Worm (Caenorhabditis elegans) whole organism, L2 larva: Measurements from ENCODE around the gene fezf-1.
"Not testable (repeated sequence)": the region's sequence is repeated elsewhere in the genome, so short reads cannot be mapped to it uniquely, and the experiment has no call there.

ENCODE experiments used
- C34F6.9 ChIP-seq: fragments of 150-350 bp; optimal IDR thresholded peaks from 2 replicates; lab custom pipeline; 2014; ENCODE audit warnings: missing biosample characterization, missing genetic modification characterization
- F13H6.1 ChIP-seq: sonication (generic microtip); optimal IDR thresholded peaks from 2 replicates; lab custom pipeline; 2016; ENCODE audit warnings: missing genetic modification characterization, missing compliant biosample characterization
- R02D3.7 ChIP-seq: fragments of 150-350 bp; optimal IDR thresholded peaks from 2 replicates; lab custom pipeline; 2014; ENCODE audit warnings: missing biosample characterization, missing genetic modification characterization
- Y55F3AM.14 ChIP-seq: fragments of 200-800 bp; sonication (Bioruptor generic); optimal IDR thresholded peaks from 2 replicates; lab custom pipeline; 2018; ENCODE audit warnings: mild to moderate bottlenecking, missing genetic modification characterization, missing compliant biosample characterization
- aly-2 ChIP-seq: fragments of 150-350 bp; optimal IDR thresholded peaks from 2 replicates; lab custom pipeline; 2014; ENCODE audit warnings: missing biosample characterization, missing genetic modification characterization
- blmp-1 ChIP-seq: sonication (generic microtip); optimal IDR thresholded peaks from 2 replicates; lab custom pipeline; 2017; ENCODE audit warnings: missing genetic modification characterization, mild to moderate bottlenecking, missing compliant biosample characterization, antibody characterized with exemption, moderate library complexity; ENCODE audit not compliant: insufficient read depth
- dmd-4 ChIP-seq: sonication (generic microtip); optimal IDR thresholded peaks from 2 replicates; lab custom pipeline; 2017; ENCODE audit warnings: missing biosample characterization, missing genetic modification characterization
- egl-27 ChIP-seq: sonication (generic microtip); optimal IDR thresholded peaks from 3 replicates; lab custom pipeline; 2017; ENCODE audit warnings: missing biosample characterization, missing genetic modification reagents, missing genetic modification characterization
- gmeb-1 ChIP-seq: fragments of 150-350 bp; optimal IDR thresholded peaks from 2 replicates; lab custom pipeline; 2014; ENCODE audit warnings: missing biosample characterization, missing genetic modification characterization
- lin-11 ChIP-seq: fragments of 150-350 bp; sonication (generic microtip); optimal IDR thresholded peaks from 2 replicates; lab custom pipeline; 2014; ENCODE audit warnings: missing biosample characterization, missing genetic modification characterization, inconsistent platforms, mixed read lengths
- lin-13 ChIP-seq: fragments of 150-350 bp; optimal IDR thresholded peaks from 2 replicates; lab custom pipeline; 2014; ENCODE audit warnings: missing biosample characterization, missing genetic modification reagents, missing genetic modification characterization
- lin-39 ChIP-seq: fragments of 150-350 bp; optimal IDR thresholded peaks from 2 replicates; lab custom pipeline; 2014; ENCODE audit warnings: missing biosample characterization, missing genetic modification reagents, missing genetic modification characterization
- mab-5 ChIP-seq: fragments of 150-350 bp; optimal IDR thresholded peaks from 2 replicates; lab custom pipeline; 2014; ENCODE audit warnings: missing biosample characterization, missing genetic modification characterization
- mdl-1 ChIP-seq, 2 experiments: fragments of 150-350 bp in 1 of 2; sonication (generic microtip) in 1 of 2; optimal IDR thresholded peaks; 2 replicates each; lab custom pipeline; 2017; ENCODE audit warnings: missing biosample characterization in 2 of 2, missing genetic modification characterization in 2 of 2
- nhr-10 ChIP-seq: sonication (generic microtip); optimal IDR thresholded peaks from 2 replicates; lab custom pipeline; 2017; ENCODE audit warnings: missing biosample characterization, missing genetic modification characterization
- nhr-12 ChIP-seq: fragments of 150-350 bp; optimal IDR thresholded peaks from 2 replicates; lab custom pipeline; 2014; ENCODE audit warnings: missing biosample characterization, missing genetic modification characterization
- nhr-237 ChIP-seq: fragments of 150-350 bp; optimal IDR thresholded peaks from 2 replicates; lab custom pipeline; 2014; ENCODE audit warnings: missing biosample characterization, missing genetic modification characterization
- nhr-25 ChIP-seq: fragments of 150-350 bp; sonication (generic microtip); optimal IDR thresholded peaks from 3 replicates; lab custom pipeline; 2014; ENCODE audit warnings: missing biosample characterization, missing genetic modification characterization
- nhr-6 ChIP-seq: fragments of 150-350 bp; optimal IDR thresholded peaks from 2 replicates; lab custom pipeline; 2014; ENCODE audit warnings: missing biosample characterization, missing genetic modification characterization
- peb-1 ChIP-seq: fragments of 150-350 bp; optimal IDR thresholded peaks from 2 replicates; lab custom pipeline; 2014; ENCODE audit warnings: missing biosample characterization, missing genetic modification characterization
- sem-4 ChIP-seq: fragments of 150-350 bp; optimal IDR thresholded peaks from 2 replicates; lab custom pipeline; 2014; ENCODE audit warnings: missing biosample characterization, missing genetic modification reagents, missing genetic modification characterization
- sma-3 ChIP-seq: sonication (generic microtip); optimal IDR thresholded peaks from 2 replicates; lab custom pipeline; 2016; ENCODE audit warnings: missing genetic modification reagents, missing genetic modification characterization, missing compliant biosample characterization
- sma-9 ChIP-seq, 2 experiments: fragments of 150-350 bp in 1 of 2; sonication (generic microtip) in 1 of 2; optimal IDR thresholded peaks; 2 replicates each; lab custom pipeline; 2014 to 2016; ENCODE audit warnings: missing genetic modification characterization in 2 of 2, mild to moderate bottlenecking in 1 of 2, missing biosample characterization in 1 of 2, missing compliant biosample characterization in 1 of 2, missing genetic modification reagents in 1 of 2, moderate library complexity in 1 of 2
- snpc-4 ChIP-seq: fragments of 150-350 bp; optimal IDR thresholded peaks from 2 replicates; lab custom pipeline; 2014; ENCODE audit warnings: missing biosample characterization, missing genetic modification characterization
- unc-39 ChIP-seq: fragments of 150-350 bp; optimal IDR thresholded peaks from 2 replicates; lab custom pipeline; 2014; ENCODE audit warnings: missing biosample characterization, missing genetic modification characterization
- unc-55 ChIP-seq: fragments of 150-350 bp; sonication (generic microtip); optimal IDR thresholded peaks from 3 replicates; lab custom pipeline; 2014; ENCODE audit warnings: missing biosample characterization, missing genetic modification reagents, missing genetic modification characterization
- unc-62 ChIP-seq: fragments of 150-350 bp; optimal IDR thresholded peaks from 2 replicates; lab custom pipeline; 2014; ENCODE audit warnings: missing biosample characterization, missing genetic modification reagents, missing genetic modification characterization
- zag-1 ChIP-seq: fragments of 150-350 bp; optimal IDR thresholded peaks from 2 replicates; lab custom pipeline; 2014; ENCODE audit warnings: missing biosample characterization, missing genetic modification characterization
- ztf-4 ChIP-seq: fragments of 150-350 bp; optimal IDR thresholded peaks from 2 replicates; lab custom pipeline; 2014; ENCODE audit warnings: missing biosample characterization, missing genetic modification characterization

The fezf-1 gene

DNA sequence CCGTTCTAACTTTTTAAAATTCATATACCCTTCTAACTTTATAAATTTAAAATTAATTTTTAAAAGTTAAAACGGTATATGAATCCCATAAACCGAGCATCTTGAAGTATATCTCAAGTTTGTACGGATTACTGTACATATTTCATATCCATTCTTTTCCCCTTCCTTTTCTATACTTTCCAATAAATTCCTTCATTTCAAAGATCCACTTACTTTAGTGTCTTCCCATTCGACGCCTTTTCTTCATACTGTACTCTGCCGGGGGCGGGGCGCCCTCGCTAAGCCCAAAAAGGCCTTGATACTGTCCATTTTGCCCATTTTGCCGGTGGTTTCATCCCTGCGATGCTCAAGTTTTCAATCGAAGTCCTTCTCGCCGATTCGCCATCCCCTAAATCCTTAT lies at the start of gene fezf-1:
Gene fezf-1, plus strand, starts transcription at position 301 of the 400 bp plus-strand sequence.
- TF ChIP-seq aly-2 (tag; lab: Kevin White, UChicago): no peak
- TF ChIP-seq nhr-237: no peak
- no peak for TF ChIP-seq unc-55 (GFP tag; lab: Kevin White, UChicago)
- no peak for TF ChIP-seq mab-5 (tag; lab: Kevin White, UChicago)
- no peak for TF ChIP-seq nhr-12 (tag; lab: Kevin White, UChicago)
- no peak for TF ChIP-seq sem-4 (tag; lab: Kevin White, UChicago)
- no peak for TF ChIP-seq blmp-1 (tag; lab: Kevin White, UChicago)
- no peak for TF ChIP-seq nhr-10 (tag; lab: Kevin White, UChicago)
- no peak for TF ChIP-seq sma-3
- TF ChIP-seq sma-9 (GFP tag; optimal IDR thresholded peaks at IDR 0.05; lab: Kevin White, UChicago): no peak
- no peak for TF ChIP-seq sma-9 (tag; optimal IDR thresholded peaks at IDR 0.05; lab: Kevin White, UChicago)
- TF ChIP-seq mdl-1 (tag; optimal IDR thresholded peaks at IDR 0.05; lab: Kevin White, UChicago): no peak
- no peak for TF ChIP-seq dmd-4
- TF ChIP-seq lin-39: no peak
- no peak for TF ChIP-seq R02D3.7 (tag; lab: Kevin White, UChicago)
- TF ChIP-seq nhr-6 (tag; lab: Kevin White, UChicago): no peak
- TF ChIP-seq, all 48 proteins: peak for 0

DNA sequence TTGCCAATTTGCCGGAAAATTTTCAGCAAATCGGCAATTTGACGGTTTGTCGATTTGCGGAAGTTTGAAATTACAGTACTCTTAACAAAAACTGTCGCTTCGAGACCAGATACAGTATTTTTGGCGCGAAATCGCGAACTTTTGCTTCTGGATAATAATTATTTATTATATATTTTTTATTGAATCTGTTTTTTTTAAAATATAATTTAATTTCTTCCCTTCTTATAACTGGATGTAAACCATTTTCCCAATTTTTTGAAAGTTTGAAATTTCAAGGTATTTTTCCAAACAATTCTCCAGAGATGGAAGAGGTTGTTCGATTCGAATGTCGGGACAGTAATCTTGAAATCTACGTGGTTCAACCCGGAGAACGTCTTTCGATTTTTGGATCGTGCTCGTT lies 43.7 kb upstream of the fezf-1 start, which contains the start of gene nol-9:
Gene nol-9, plus strand, starts transcription at position 301 of the 400 bp plus-strand sequence.
- TF ChIP-seq F13H6.1 (tag; lab: Kevin White, UChicago): no peak
- no peak for TF ChIP-seq mab-5 (tag; lab: Kevin White, UChicago)
- TF ChIP-seq unc-62 (GFP tag; lab: Kevin White, UChicago): no peak
- TF ChIP-seq C34F6.9 (tag; lab: Kevin White, UChicago): no peak
- no peak for TF ChIP-seq lin-13 (GFP tag; lab: Kevin White, UChicago)
- TF ChIP-seq nhr-25 (tag; lab: Kevin White, UChicago): no peak
- no peak for TF ChIP-seq egl-27
- no peak for TF ChIP-seq ztf-4 (tag; lab: Kevin White, UChicago)
- no peak for TF ChIP-seq blmp-1 (tag; lab: Kevin White, UChicago)
- TF ChIP-seq dmd-4: no peak
- no peak for TF ChIP-seq lin-39
- no peak for TF ChIP-seq nhr-10 (tag; lab: Kevin White, UChicago)
- no peak for TF ChIP-seq nhr-237
- TF ChIP-seq lin-11 (tag; lab: Kevin White, UChicago): no peak
- TF ChIP-seq zag-1: no peak
- no peak for TF ChIP-seq gmeb-1 (tag; lab: Kevin White, UChicago)

DNA sequence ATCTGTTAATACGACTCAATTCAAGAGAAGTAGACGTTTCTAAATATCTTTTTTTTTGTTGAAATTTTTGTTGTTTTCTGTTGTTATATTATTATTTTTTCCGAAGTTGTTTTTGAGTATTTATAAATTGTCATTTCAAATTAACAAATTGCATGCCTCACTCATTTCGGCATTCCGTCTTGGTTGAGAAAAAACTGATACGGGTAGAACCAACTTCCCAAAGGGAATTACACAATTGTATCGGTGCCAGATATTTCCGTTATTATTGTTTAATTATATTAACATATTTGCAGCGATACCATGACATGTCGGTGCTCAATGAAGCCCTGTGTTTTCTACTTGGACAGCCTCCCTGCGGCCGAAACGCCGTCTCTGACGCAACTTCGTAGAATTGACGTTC lies 36.7 kb upstream of the fezf-1 start, which contains the start of gene K09B11.4:
Gene K09B11.4, plus strand, starts transcription at position 301 of the 400 bp plus-strand sequence.
- TF ChIP-seq peb-1 (tag; lab: Kevin White, UChicago): no peak
- TF ChIP-seq Y55F3AM.14 (GFP tag; lab: Kevin White, UChicago): no peak
- TF ChIP-seq snpc-4 (tag; lab: Kevin White, UChicago): no peak
- no peak for TF ChIP-seq unc-39 (tag; lab: Kevin White, UChicago)
- TF ChIP-seq nhr-237: no peak

DNA sequence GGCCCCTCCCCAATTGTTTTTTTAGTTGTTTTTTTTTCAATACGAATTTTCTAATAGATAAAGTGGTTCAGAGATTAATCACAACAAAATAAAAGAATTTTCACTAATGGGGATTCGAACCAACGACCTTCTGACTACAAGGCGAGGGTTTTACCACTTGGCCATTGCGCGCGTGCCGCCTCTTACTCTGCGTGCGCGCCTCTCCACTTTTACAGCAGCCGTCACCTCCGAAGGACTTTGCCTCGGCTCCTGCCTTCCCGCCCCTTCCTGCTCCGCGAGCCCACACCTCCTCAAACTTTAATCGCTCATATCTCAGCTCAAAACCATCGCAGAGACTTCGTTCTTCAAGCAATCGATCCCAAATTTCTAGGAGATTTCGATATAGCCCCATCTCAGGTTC lies 35.8 kb upstream of the fezf-1 start:
- TF ChIP-seq unc-55 (GFP tag; lab: Kevin White, UChicago) (peak; percentile 28), snpc-4 (tag; lab: Kevin White, UChicago) (peak; percentile 84), lin-13 (GFP tag; lab: Kevin White, UChicago) (peak; percentile 39)

DNA sequence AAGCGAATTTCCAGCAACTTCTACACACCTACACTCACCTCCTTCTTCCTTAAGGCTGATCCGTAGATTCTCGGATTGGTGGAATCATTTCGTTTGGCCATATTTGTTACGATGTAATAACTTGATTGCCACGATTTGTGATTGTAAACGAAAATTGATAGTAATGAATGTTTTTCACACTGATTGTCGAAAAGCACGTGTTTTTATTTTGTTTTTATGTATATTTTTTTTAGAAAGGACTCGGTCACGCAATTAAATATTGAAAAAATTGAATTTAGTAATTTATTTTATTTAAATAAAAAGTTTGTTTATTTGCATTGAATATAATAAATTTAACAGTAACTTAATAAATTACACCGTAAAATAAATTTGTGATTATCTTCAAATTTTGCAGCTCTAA lies 32.0 kb upstream of the fezf-1 start, which contains the start of gene K09B11.5:
Gene K09B11.5, minus strand, starts transcription at position 101 of the 400 bp plus-strand sequence.
- not testable (repeated sequence) for TF ChIP-seq nhr-12 (tag; lab: Kevin White, UChicago); lin-39; C34F6.9 (tag; lab: Kevin White, UChicago)

DNA sequence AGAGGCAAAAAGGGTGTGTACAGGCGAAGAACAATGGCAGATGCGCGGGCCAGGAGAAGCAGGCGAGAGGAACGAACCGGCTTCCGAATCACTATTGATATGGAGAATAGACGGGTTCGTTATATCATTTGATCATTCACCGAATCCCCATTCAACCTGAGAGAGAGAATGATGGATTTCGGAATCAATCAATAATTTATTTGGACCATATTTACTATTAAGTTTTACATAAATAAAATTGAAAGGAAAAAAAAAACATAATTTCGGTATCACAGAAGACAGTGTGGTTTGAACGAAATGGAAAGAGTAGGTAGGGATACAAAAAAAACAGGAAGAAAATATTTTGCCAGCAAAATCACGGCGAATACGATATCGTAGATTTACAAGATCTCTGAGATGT lies 20.6 kb upstream of the fezf-1 start, which contains the start of gene mam-3:
Gene mam-3, minus strand, starts transcription at position 101 of the 400 bp plus-strand sequence.
- TF ChIP-seq unc-62 (GFP tag; lab: Kevin White, UChicago) (no peak), ztf-4 (tag; lab: Kevin White, UChicago) (no peak), nhr-12 (tag; lab: Kevin White, UChicago) (no peak)
